Fruit fly (Drosophila melanogaster): Measurements from ENCODE around the gene CG32066.

dm6 chr3L:10674940-10675339 lies 14.1 kb upstream of the CG32066 start:
- no peak for TF ChIP-seq CG8478 (optimal IDR thresholded peaks at IDR 0.05)
- no peak for TF ChIP-seq CTCF (optimal IDR thresholded peaks at IDR 0.05)

Data from S2 (cell line).